Worm (Caenorhabditis elegans) whole organism, young adult: ENCODE data around the gene srt-22.

Experiments
- B0336.3 ChIP-seq: fragments of 200-800 bp; sonication (Bioruptor generic); IDR thresholded peaks from 2 replicates; pipeline ENCODE4 v1.3.6; 2022; ENCODE audit warnings: missing genetic modification characterization, missing compliant biosample characterization
- F33H1.4 ChIP-seq: fragments of 200-800 bp; sonication (Bioruptor generic); IDR thresholded peaks from 2 replicates; pipeline ENCODE4 v1.3.6; 2022; ENCODE audit warnings: missing genetic modification reagents, missing genetic modification characterization, missing compliant biosample characterization
- F37B4.10 ChIP-seq: fragments of 200-800 bp; sonication (Bioruptor generic); IDR thresholded peaks from 2 replicates; pipeline ENCODE4 v1.3.6; 2022; ENCODE audit warnings: missing genetic modification characterization, missing compliant biosample characterization
- F55B11.4 ChIP-seq: sonication (generic microtip); optimal IDR thresholded peaks from 2 replicates; lab custom pipeline; 2016; ENCODE audit warnings: missing compliant biosample characterization, missing genetic modification characterization, borderline replicate concordance; ENCODE audit not compliant: insufficient read depth
- K11D2.4 ChIP-seq: fragments of 200-800 bp; sonication (Bioruptor generic); IDR thresholded peaks from 2 replicates; pipeline ENCODE4 v1.3.6; 2022; ENCODE audit warnings: missing genetic modification reagents, missing genetic modification characterization, missing compliant biosample characterization
- T07F8.4 ChIP-seq: sonication (generic microtip); optimal IDR thresholded peaks from 2 replicates; lab custom pipeline; 2016; ENCODE audit warnings: mild to moderate bottlenecking, missing genetic modification characterization, moderate library complexity, missing compliant biosample characterization
- ceh-27 ChIP-seq: fragments of 200-800 bp; sonication (Bioruptor generic); optimal IDR thresholded peaks from 2 replicates; lab custom pipeline; 2018; ENCODE audit warnings: mild to moderate bottlenecking, missing genetic modification characterization, moderate library complexity, missing compliant biosample characterization
- ceh-58 ChIP-seq: fragments of 200-800 bp; sonication (Bioruptor generic); IDR thresholded peaks from 2 replicates; pipeline ENCODE4 v1.3.6; 2022; ENCODE audit warnings: missing genetic modification characterization, missing compliant biosample characterization
- him-1 ChIP-seq: sonication (generic microtip); optimal IDR thresholded peaks from 2 replicates; lab custom pipeline; 2016; ENCODE audit warnings: missing genotype, missing genetic modification reagents, missing genetic modification characterization, missing compliant biosample characterization
- hmg-20 ChIP-seq: fragments of 200-800 bp; sonication (Bioruptor generic); IDR thresholded peaks from 2 replicates; pipeline ENCODE4 v1.3.6; 2022; ENCODE audit warnings: missing genetic modification reagents, missing genetic modification characterization, missing compliant biosample characterization
- hsf-1 ChIP-seq: fragments of 200-800 bp; sonication (Bioruptor generic); IDR thresholded peaks from 2 replicates; pipeline ENCODE4 v1.3.6; 2022; ENCODE audit warnings: missing genetic modification reagents, missing genetic modification characterization, missing compliant biosample characterization
- unc-62 ChIP-seq: fragments of 150-350 bp; optimal IDR thresholded peaks from 2 replicates; lab custom pipeline; 2014; ENCODE audit warnings: missing biosample characterization, missing genetic modification reagents, missing genetic modification characterization
- zfh-2 ChIP-seq: fragments of 200-800 bp; sonication (Bioruptor generic); conservative IDR thresholded peaks from 2 replicates; pipeline ENCODE4 v1.3.6; 2022; ENCODE audit warnings: missing genetic modification reagents, missing genetic modification characterization, missing compliant biosample characterization
- ztf-26 ChIP-seq: sonication (generic microtip); optimal IDR thresholded peaks from 2 replicates; lab custom pipeline; 2017; ENCODE audit warnings: missing genetic modification characterization, missing compliant biosample characterization

- TF ChIP-seq unc-62 (GFP tag; lab: Kevin White, UChicago) (no peak), zfh-2 (GFP tag; lab: Robert Waterston, UW) (no peak), ceh-58 (GFP tag; lab: Robert Waterston, UW) (no peak), F33H1.4 (GFP tag; lab: Robert Waterston, UW) (no peak), K11D2.4 (GFP tag; lab: Robert Waterston, UW) (no peak), F37B4.10 (GFP tag; lab: Robert Waterston, UW) (no peak), ceh-27 (no peak), ztf-26 (tag; lab: Kevin White, UChicago) (no peak), him-1 (no peak), T07F8.4 (tag; lab: Kevin White, UChicago) (no peak), hmg-20 (GFP tag; lab: Robert Waterston, UW) (no peak), F55B11.4 (tag; lab: Kevin White, UChicago) (no peak), hsf-1 (GFP tag; lab: Robert Waterston, UW) (no peak), B0336.3 (GFP tag; lab: Robert Waterston, UW) (no peak)
Observed at ce11 chrV:15341404-15341803, 25.7 kb upstream of the srt-22 start, which contains the start of gene clec-229.
